Fruit fly (Drosophila melanogaster) whole organism, pupa: ENCODE data around the gene CG5498.

ENCODE experiments used
- CG10348 ChIP-seq: fragments of 200-800 bp; sonication (Bioruptor generic); IDR thresholded peaks from 2 replicates; pipeline ENCODE4 v1.3.6; 2022; ENCODE audit warnings: missing biosample characterization, missing genetic modification characterization
- CG12605 ChIP-seq: fragments of 200-800 bp; sonication (Bioruptor generic); IDR thresholded peaks from 2 replicates; pipeline ENCODE4 v1.3.6; 2022; ENCODE audit warnings: missing biosample characterization, missing genetic modification characterization
- CG13204 ChIP-seq: fragments of 200-800 bp; sonication (Bioruptor generic); optimal IDR thresholded peaks from 2 replicates; lab custom pipeline; 2018; ENCODE audit warnings: missing biosample characterization, mild to moderate bottlenecking, missing genetic modification characterization, moderate library complexity
- CG14655 ChIP-seq: fragments of 200-800 bp; sonication (Bioruptor generic); optimal IDR thresholded peaks from 3 replicates; lab custom pipeline; 2017; ENCODE audit warnings: mild to moderate bottlenecking, missing biosample characterization, missing genetic modification reagents, missing genetic modification characterization
- CG15710 ChIP-seq: fragments of 200-800 bp; sonication (Bioruptor generic); optimal IDR thresholded peaks from 2 replicates; lab custom pipeline; 2018; ENCODE audit warnings: missing biosample characterization, mild to moderate bottlenecking, missing genetic modification characterization, moderate library complexity
- CG17806 ChIP-seq: fragments of 200-800 bp; sonication (Bioruptor generic); optimal IDR thresholded peaks from 2 replicates; lab custom pipeline; 2018; ENCODE audit warnings: missing biosample characterization, mild to moderate bottlenecking, missing genetic modification characterization, moderate library complexity
- CG32121 ChIP-seq: fragments of 200-800 bp; sonication (Bioruptor generic); IDR thresholded peaks from 2 replicates; pipeline ENCODE4 v1.3.6; 2022; ENCODE audit warnings: missing biosample characterization, missing genetic modification characterization
- CG4496 ChIP-seq: fragments of 200-800 bp; sonication (Bioruptor generic); IDR thresholded peaks from 3 replicates; pipeline ENCODE4 v1.3.6; 2022; ENCODE audit warnings: missing biosample characterization, missing genetic modification characterization
- CG8159 ChIP-seq: fragments of 200-800 bp; sonication (Bioruptor generic); optimal IDR thresholded peaks from 3 replicates; lab custom pipeline; 2018; ENCODE audit warnings: missing biosample characterization, mild to moderate bottlenecking, missing genetic modification characterization, moderate library complexity
- CG8301 ChIP-seq: fragments of 200-800 bp; sonication (Bioruptor generic); optimal IDR thresholded peaks from 2 replicates; lab custom pipeline; 2018; ENCODE audit warnings: missing biosample characterization, mild to moderate bottlenecking, missing genetic modification characterization
- CG9948 ChIP-seq: fragments of 200-800 bp; sonication (Bioruptor generic); optimal IDR thresholded peaks from 2 replicates; lab custom pipeline; 2018; ENCODE audit warnings: missing biosample characterization, mild to moderate bottlenecking, missing genetic modification characterization, moderate library complexity
- D1 ChIP-seq: fragments of 200-800 bp; sonication (Bioruptor generic); optimal IDR thresholded peaks from 2 replicates; lab custom pipeline; 2018; ENCODE audit warnings: missing biosample characterization, mild to moderate bottlenecking, missing genetic modification characterization, moderate library complexity
- EcR ChIP-seq: fragments of 200-800 bp; sonication (Bioruptor generic); optimal IDR thresholded peaks from 3 replicates; lab custom pipeline; 2019; ENCODE audit warnings: missing biosample characterization, missing genetic modification characterization, mild to moderate bottlenecking, moderate library complexity, missing genetic modification reagents
- Ets98B ChIP-seq: fragments of 200-800 bp; sonication (Bioruptor generic); IDR thresholded peaks from 2 replicates; pipeline ENCODE4 v1.3.6; 2022; ENCODE audit warnings: missing biosample characterization, missing genetic modification characterization
- Pif1A ChIP-seq: fragments of 200-800 bp; sonication (Bioruptor generic); optimal IDR thresholded peaks from 3 replicates; lab custom pipeline; 2016; ENCODE audit warnings: missing biosample characterization, missing genetic modification characterization
- Pif1B ChIP-seq: fragments of 200-800 bp; sonication (Bioruptor generic); optimal IDR thresholded peaks from 3 replicates; lab custom pipeline; 2016; ENCODE audit warnings: missing biosample characterization, missing genetic modification characterization
- Snoo ChIP-seq: fragments of 200-800 bp; sonication (Bioruptor generic); optimal IDR thresholded peaks from 3 replicates; lab custom pipeline; 2017; ENCODE audit warnings: missing biosample characterization, mild to moderate bottlenecking, missing genetic modification characterization, inconsistent platforms
- fd96Ca ChIP-seq: fragments of 200-800 bp; sonication (Bioruptor generic); IDR thresholded peaks from 3 replicates; pipeline ENCODE4 v1.3.6; 2022; ENCODE audit warnings: missing biosample characterization, missing genetic modification characterization
- gl ChIP-seq: fragments of 200-800 bp; sonication (Bioruptor generic); optimal IDR thresholded peaks from 2 replicates; lab custom pipeline; 2018; ENCODE audit warnings: missing biosample characterization, mild to moderate bottlenecking, missing genetic modification characterization
- rn ChIP-seq: fragments of 200-800 bp; sonication (Bioruptor generic); IDR thresholded peaks from 2 replicates; pipeline ENCODE4 v1.3.6; 2022; ENCODE audit warnings: missing biosample characterization, missing genetic modification characterization

CG5498 gene

dm6 chr3L:20395257-20395909 lies 11.5 kb upstream of the CG5498 start:
- TF ChIP-seq fd96Ca (GFP tag; lab: Robert Waterston, UW), result 0 out of 3 replicates have a peak, but pooled peaks have one; percentile 13
- TF ChIP-seq CG13204, result no peak
- no peak for TF ChIP-seq EcR (GFP tag; lab: Kevin White, UChicago)
- no peak for TF ChIP-seq CG17806 (tag; lab: Kevin White, UChicago)
- TF ChIP-seq CG32121 (GFP tag; lab: Robert Waterston, UW), result no peak
- TF ChIP-seq Pif1B (GFP tag; lab: Kevin White, UChicago), result peak; percentile 7

- TF ChIP-seq CG4496 (GFP tag; lab: Robert Waterston, UW), result no peak
- no peak for TF ChIP-seq CG12605
- TF ChIP-seq CG9948 (tag; lab: Kevin White, UChicago), result no peak
- no peak for TF ChIP-seq EcR (GFP tag; lab: Kevin White, UChicago)
- no peak for TF ChIP-seq Ets98B
- no peak for TF ChIP-seq fd96Ca (GFP tag; lab: Robert Waterston, UW)
- TF ChIP-seq Pif1A (GFP tag; lab: Kevin White, UChicago), result no peak
- TF ChIP-seq D1, result no peak
- no peak for TF ChIP-seq CG8159 (tag; lab: Kevin White, UChicago)
- no peak for TF ChIP-seq gl (tag; lab: Kevin White, UChicago)
- no peak for TF ChIP-seq CG10348 (GFP tag; lab: Robert Waterston, UW)
- no peak for TF ChIP-seq Pif1B (GFP tag; lab: Kevin White, UChicago)
- TF ChIP-seq CG15710 (tag; lab: Kevin White, UChicago), result no peak
- TF ChIP-seq Snoo, result no peak
- no peak for TF ChIP-seq CG14655 (GFP tag; lab: Kevin White, UChicago)
- no peak for TF ChIP-seq CG17806 (tag; lab: Kevin White, UChicago)
- TF ChIP-seq, all 21 proteins: peak for 0
Observed at dm6 chr3L:20393357-20393756, 9.4 kb upstream of the CG5498 start, which contains the start of gene CG33969. Gene CG33969, minus strand, starts transcription at chr3L:20393553.

- no peak for TF ChIP-seq CG10348 (GFP tag; lab: Robert Waterston, UW)
Observed at dm6 chr3L:20388983-20389382, 5.1 kb upstream of the CG5498 start.

- TF ChIP-seq Ets98B (no peak), CG17806 (tag; lab: Kevin White, UChicago) (no peak), CG13204 (peak; percentile 26), CG12605 (no peak), CG8159 (tag; lab: Kevin White, UChicago) (no peak), CG8301 (tag; lab: Kevin White, UChicago) (no peak), gl (tag; lab: Kevin White, UChicago) (peak; percentile 45), EcR (GFP tag; lab: Kevin White, UChicago) (no peak), Pif1A (GFP tag; lab: Kevin White, UChicago) (no peak)
Observed at dm6 chr3L:20387843-20388163, 3.9 kb upstream of the CG5498 start.

dm6 chr3L:20387038-20387842 lies 3.3 kb upstream of the CG5498 start:
- TF ChIP-seq CG14655 (GFP tag; lab: Kevin White, UChicago) (no peak), rn (GFP tag; lab: Robert Waterston, UW) (no peak), CG32121 (GFP tag; lab: Robert Waterston, UW) (peak; percentile 36; the same call in 1 of the 2 replicates), D1 (no peak), Snoo (no peak), EcR (GFP tag; lab: Kevin White, UChicago) (peak; percentile 18), CG4496 (GFP tag; lab: Robert Waterston, UW) (no peak)

dm6 chr3L:20385969-20386370 lies 2.1 kb upstream of the CG5498 start:
- no peak for TF ChIP-seq CG4496 (GFP tag; lab: Robert Waterston, UW)
- TF ChIP-seq CG9948 (tag; lab: Kevin White, UChicago), result no peak
- peak; percentile 87 for TF ChIP-seq CG13204
- peak; percentile 57 for TF ChIP-seq EcR (GFP tag; lab: Kevin White, UChicago)
- TF ChIP-seq CG8301 (tag; lab: Kevin White, UChicago), result no peak

- no peak for TF ChIP-seq rn (GFP tag; lab: Robert Waterston, UW)
- TF ChIP-seq CG13204, result no peak
- peak; percentile 15 for TF ChIP-seq EcR (GFP tag; lab: Kevin White, UChicago)
- no peak for TF ChIP-seq Snoo
- no peak for TF ChIP-seq CG8159 (tag; lab: Kevin White, UChicago)
Observed at dm6 chr3L:20385408-20385807, 1.5 kb upstream of the CG5498 start.
